Worm (Caenorhabditis elegans) whole organism, L4/young adult: ENCODE results near the gene affl-2.

Experiments used
- W03F9.2 ChIP-seq: fragments of 150-350 bp; optimal IDR thresholded peaks from 2 replicates; lab custom pipeline; 2014; ENCODE audit warnings: missing biosample characterization, missing genetic modification characterization
- dao-5 ChIP-seq: sonication (generic microtip); optimal IDR thresholded peaks from 2 replicates; lab custom pipeline; 2016; ENCODE audit warnings: missing genotype, missing genetic modification characterization, moderate library complexity, missing compliant biosample characterization
- him-1 ChIP-seq: sonication (generic microtip); optimal IDR thresholded peaks from 2 replicates; lab custom pipeline; 2016; ENCODE audit warnings: missing genotype, missing genetic modification reagents, missing genetic modification characterization, missing compliant biosample characterization

The affl-2 gene

DNA sequence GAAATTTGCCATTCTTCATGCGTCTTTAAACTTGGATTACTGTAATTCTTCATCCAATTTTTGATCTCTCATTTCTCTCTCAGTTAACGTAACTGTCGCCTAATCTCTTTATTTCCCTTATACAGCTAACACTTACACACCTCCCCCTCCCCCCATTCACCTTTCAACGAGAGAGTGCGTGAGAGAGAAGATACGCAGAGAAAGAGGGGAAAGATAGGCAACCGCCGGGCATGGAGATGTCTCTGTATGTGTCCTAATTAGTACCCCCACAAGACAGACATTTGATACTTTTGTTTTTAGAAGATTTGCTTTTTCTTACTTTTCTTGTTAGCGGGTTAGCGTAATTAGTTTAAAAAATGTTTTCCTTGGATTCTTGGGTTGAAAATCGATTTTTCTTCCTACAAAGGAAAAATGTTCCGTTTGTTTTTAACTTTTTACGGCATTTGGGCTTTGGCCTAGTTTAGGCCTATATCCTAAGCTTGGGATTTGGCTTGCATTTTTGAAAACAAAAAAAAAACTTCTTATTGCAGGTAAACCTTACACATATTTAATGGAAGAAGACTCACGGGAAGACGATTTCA, at the start of gene affl-2:
TSS of gene affl-2 (plus strand) at position 531 of the 581 bp plus-strand sequence.
- TF ChIP-seq W03F9.2 (tag; lab: Kevin White, UChicago): no peak
- TF ChIP-seq him-1 (tag; lab: Kevin White, UChicago): no peak
- no peak for TF ChIP-seq dao-5 (tag; lab: Kevin White, UChicago)

DNA sequence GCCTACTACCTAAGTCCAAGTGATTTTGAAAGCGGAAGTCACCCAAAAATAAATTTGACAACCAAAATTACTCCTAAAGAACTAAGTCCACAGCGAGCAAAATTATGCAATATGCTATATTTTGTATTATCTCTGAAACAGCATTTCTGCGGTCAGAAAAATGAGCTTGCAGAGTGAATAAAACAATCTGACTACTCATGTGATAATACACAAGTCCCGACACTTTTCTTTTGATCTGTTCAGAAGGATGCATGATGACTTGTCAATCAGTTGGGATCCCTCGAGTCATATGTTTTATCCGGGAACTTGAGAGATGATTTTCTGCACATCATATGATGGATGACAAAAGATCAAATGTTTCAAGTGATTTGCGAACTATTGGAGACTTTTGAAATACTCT, 49.6 kb upstream of the affl-2 start:
- TF ChIP-seq W03F9.2 (tag; lab: Kevin White, UChicago) (no peak), dao-5 (tag; lab: Kevin White, UChicago) (no peak), him-1 (tag; lab: Kevin White, UChicago) (no peak)

DNA sequence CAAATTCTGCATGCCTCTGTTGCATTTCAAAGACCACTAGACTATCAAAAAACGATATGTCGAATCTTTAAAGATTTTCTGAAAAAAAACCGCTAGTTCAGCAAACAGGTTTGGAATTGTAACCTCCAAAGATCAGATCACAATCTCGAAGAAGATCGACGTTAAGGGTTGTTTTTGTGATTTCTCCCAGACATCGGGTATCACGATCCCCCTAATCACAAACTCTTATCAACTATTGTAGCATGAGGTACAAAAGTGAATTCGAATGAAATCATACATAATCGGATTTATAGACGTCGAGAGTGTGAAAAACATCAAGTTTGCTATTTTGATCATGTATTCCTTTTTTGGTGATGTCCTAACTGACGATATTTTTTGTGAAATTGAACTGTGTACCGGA, 33.8 kb upstream of the affl-2 start:
- no peak for TF ChIP-seq him-1 (tag; lab: Kevin White, UChicago)
- TF ChIP-seq dao-5 (tag; lab: Kevin White, UChicago): no peak
- TF ChIP-seq W03F9.2 (tag; lab: Kevin White, UChicago): no peak

DNA sequence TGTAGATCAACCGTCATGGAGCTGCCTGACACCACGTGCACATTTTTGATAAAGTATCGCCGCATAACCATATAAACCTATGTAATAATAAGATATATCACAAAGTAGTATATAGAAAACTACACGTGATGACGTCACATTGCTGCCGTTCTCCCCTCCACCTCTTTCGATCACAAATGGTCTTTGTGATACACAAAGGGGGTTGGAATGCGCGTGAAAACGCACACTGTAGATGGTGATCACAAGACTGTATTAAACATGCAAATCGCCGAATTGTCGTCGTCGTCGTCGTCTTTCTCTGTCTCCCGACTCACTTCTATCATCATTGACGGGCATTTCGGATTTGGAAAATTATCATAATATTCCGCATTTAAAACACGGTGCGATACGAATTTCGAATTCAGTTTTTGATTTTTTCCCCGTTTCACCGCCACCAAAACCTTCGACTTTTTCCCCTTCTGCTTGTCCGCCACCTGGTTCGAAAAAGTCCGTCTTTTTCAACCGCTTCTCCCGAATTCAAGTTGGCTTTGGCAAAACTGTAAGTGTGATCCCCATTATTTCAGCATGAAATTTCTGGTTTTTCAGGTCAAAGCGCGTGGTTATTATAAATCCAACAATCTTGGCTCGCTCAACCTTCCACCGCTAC, 32.4 kb upstream of the affl-2 start, which contains the start of the genes Y55B1BL.1 and Y55B1BL.2:
TSS of gene Y55B1BL.1 (plus strand) at position 217 of the 646 bp plus-strand sequence.
TSS of gene Y55B1BL.2 (plus strand) at position 596 of the 646 bp plus-strand sequence.
- TF ChIP-seq dao-5 (tag; lab: Kevin White, UChicago): no peak
- no peak for TF ChIP-seq him-1 (tag; lab: Kevin White, UChicago)
- TF ChIP-seq W03F9.2 (tag; lab: Kevin White, UChicago): no peak

DNA sequence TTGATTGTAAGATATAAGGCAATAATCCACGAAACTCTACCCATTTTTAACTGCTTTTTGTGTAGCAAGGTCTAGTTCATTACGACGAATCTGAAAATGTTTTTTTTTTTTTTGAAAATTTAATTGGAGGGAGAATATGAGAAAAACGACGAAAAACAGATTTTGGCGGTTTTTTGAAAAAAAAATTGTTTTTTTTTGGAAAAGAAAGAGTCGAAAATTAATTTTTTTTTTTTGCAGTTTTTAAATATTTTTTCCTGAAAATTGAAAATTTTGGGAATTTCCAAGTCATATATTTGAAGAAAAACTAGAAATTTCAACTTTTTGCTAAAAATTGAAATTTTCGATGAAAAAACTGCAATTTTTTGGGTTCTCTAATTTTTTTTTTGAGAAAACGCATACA, 16.0 kb upstream of the affl-2 start, which contains the start of gene stim-1:
TSS of gene stim-1 (minus strand) at position 101 of the 400 bp plus-strand sequence.
- TF ChIP-seq dao-5 (tag; lab: Kevin White, UChicago) (no peak), him-1 (tag; lab: Kevin White, UChicago) (no peak), W03F9.2 (tag; lab: Kevin White, UChicago) (no peak)

ce11 chrIII:422553-422952, 12.1 kb upstream of the affl-2 start:
- TF ChIP-seq dao-5 (tag; lab: Kevin White, UChicago) (no peak), him-1 (tag; lab: Kevin White, UChicago) (no peak), W03F9.2 (tag; lab: Kevin White, UChicago) (no peak)

ce11 chrIII:423875-424274, 10.8 kb upstream of the affl-2 start:
- no peak for TF ChIP-seq dao-5 (tag; lab: Kevin White, UChicago)
- TF ChIP-seq him-1 (tag; lab: Kevin White, UChicago): no peak
- no peak for TF ChIP-seq W03F9.2 (tag; lab: Kevin White, UChicago)

ce11 chrIII:429038-429437, 5.7 kb upstream of the affl-2 start, which contains the start of gene cec-8:
Gene cec-8 (plus strand): TSS chrIII:429338.
- TF ChIP-seq W03F9.2 (tag; lab: Kevin White, UChicago) (no peak), dao-5 (tag; lab: Kevin White, UChicago) (no peak), him-1 (tag; lab: Kevin White, UChicago) (no peak)

DNA sequence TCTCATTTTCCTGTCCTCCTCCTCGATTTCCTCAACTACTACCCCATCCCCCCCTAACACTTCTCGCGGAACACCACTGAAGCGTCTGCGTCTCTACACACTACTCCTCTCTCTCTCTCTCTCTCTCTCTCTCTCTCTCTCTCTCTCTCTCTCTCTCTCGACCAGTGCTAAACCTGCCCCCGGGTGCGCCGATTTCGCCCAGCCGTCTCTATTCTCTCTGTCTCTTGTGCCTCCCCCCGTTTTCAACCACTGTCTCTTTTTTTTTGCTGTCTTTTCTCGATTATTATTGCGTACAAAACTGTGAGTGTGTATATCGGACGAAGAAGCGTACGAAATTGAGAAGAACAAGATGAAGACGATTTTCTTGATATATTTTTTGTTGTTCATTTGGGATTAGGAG, 1.7 kb upstream of the affl-2 start:
- TF ChIP-seq W03F9.2 (tag; lab: Kevin White, UChicago): no peak
- no peak for TF ChIP-seq him-1 (tag; lab: Kevin White, UChicago)
- TF ChIP-seq dao-5 (tag; lab: Kevin White, UChicago): no peak

DNA sequence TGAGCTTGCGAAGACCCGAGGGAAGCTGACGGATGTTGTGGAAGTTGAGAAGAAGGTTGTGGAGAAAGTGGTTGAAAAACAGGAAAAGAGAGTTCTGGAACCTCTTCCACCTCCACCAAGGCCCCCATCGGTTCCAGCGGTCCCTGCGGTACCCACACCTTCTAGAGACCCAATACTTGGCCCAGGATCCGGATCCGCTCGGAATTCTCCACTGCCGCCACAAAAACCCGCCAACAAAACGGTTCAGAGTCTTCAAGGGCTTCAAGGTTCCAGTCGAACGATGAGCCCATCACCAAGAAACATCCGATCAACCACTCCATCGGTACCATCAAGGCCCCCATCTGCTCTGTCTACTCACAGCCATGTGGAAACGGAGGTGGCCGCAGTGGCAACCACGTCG, 2.3 kb downstream of the affl-2 start:
- no peak for TF ChIP-seq dao-5 (tag; lab: Kevin White, UChicago)
- no peak for TF ChIP-seq W03F9.2 (tag; lab: Kevin White, UChicago)
- TF ChIP-seq him-1 (tag; lab: Kevin White, UChicago): no peak

DNA sequence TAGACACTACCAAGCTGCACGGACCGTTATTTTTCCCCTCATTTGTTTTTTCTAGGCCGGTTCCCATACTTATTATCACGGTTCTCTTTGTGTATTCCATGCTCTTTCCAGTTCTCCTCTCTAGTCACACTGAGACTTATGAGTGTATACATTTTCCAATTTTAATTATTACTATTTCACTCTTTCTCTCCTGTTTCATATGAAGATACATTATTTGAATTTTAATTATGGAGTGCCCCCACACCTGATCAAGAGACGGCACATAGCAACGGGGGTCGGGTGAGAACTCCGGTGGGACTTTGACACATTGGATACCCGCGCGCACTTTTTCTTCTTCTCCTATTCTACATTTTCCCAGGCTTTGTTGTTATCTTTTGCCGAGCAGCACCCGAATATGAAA, 5.2 kb downstream of the affl-2 start, which contains the start of gene affl-1:
TSS of gene affl-1 (plus strand) at position 301 of the 400 bp plus-strand sequence.
- no peak for TF ChIP-seq dao-5 (tag; lab: Kevin White, UChicago)
- no peak for TF ChIP-seq him-1 (tag; lab: Kevin White, UChicago)
- TF ChIP-seq W03F9.2 (tag; lab: Kevin White, UChicago): no peak

DNA sequence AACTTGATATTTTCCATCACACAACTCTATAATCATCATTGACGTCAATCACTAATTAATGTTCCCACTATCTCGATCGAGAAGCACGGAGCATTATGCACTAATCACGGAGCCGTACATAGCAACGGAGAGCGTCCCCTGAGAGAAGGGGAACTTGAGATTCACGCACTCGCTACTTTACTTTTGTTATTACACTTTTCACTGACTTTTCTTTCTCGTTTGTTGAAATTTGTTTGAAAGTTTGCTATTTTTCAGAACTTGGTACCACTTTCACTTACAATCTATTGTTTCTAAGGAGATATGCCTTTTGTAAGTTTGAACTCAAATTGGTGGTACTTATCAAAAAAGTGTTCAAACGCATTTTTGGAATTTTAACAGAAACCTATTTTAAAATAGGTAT, 9.4 kb downstream of the affl-2 start, which contains the start of gene Y55B1BR.8:
TSS of gene Y55B1BR.8 (plus strand) at position 301 of the 400 bp plus-strand sequence.
- TF ChIP-seq him-1 (tag; lab: Kevin White, UChicago): no peak
- TF ChIP-seq dao-5 (tag; lab: Kevin White, UChicago): no peak
- TF ChIP-seq W03F9.2 (tag; lab: Kevin White, UChicago): no peak

ce11 chrIII:446860-447259, 12.2 kb downstream of the affl-2 start:
- TF ChIP-seq him-1 (tag; lab: Kevin White, UChicago): no peak
- no peak for TF ChIP-seq W03F9.2 (tag; lab: Kevin White, UChicago)
- TF ChIP-seq dao-5 (tag; lab: Kevin White, UChicago): no peak
